Worm (Caenorhabditis elegans) whole organism, L2 larva: ENCODE results near the gene srh-279.

Experiments used
- C34F6.9 ChIP-seq: fragments of 150-350 bp; optimal IDR thresholded peaks from 2 replicates; lab custom pipeline; 2014; ENCODE audit warnings: missing biosample characterization, missing genetic modification characterization
- F13H6.1 ChIP-seq: sonication (generic microtip); optimal IDR thresholded peaks from 2 replicates; lab custom pipeline; 2016; ENCODE audit warnings: missing genetic modification characterization, missing compliant biosample characterization
- R02D3.7 ChIP-seq: fragments of 150-350 bp; optimal IDR thresholded peaks from 2 replicates; lab custom pipeline; 2014; ENCODE audit warnings: missing biosample characterization, missing genetic modification characterization
- Y55F3AM.14 ChIP-seq: fragments of 200-800 bp; sonication (Bioruptor generic); optimal IDR thresholded peaks from 2 replicates; lab custom pipeline; 2018; ENCODE audit warnings: mild to moderate bottlenecking, missing genetic modification characterization, missing compliant biosample characterization
- ZK546.5 ChIP-seq: sonication (generic microtip); optimal IDR thresholded peaks from 2 replicates; lab custom pipeline; 2017; ENCODE audit warnings: missing biosample characterization, missing genetic modification characterization
- aly-2 ChIP-seq: fragments of 150-350 bp; optimal IDR thresholded peaks from 2 replicates; lab custom pipeline; 2014; ENCODE audit warnings: missing biosample characterization, missing genetic modification characterization
- ama-1 ChIP-seq: fragments of 150-350 bp; optimal IDR thresholded peaks from 2 replicates; lab custom pipeline; 2018; ENCODE audit warnings: inconsistent platforms
- ceh-16 ChIP-seq: fragments of 150-350 bp; optimal IDR thresholded peaks from 2 replicates; lab custom pipeline; 2014; ENCODE audit warnings: missing biosample characterization, missing genetic modification characterization
- ceh-82 ChIP-seq: fragments of 150-350 bp; optimal IDR thresholded peaks from 2 replicates; lab custom pipeline; 2014; ENCODE audit warnings: missing biosample characterization, missing genetic modification characterization
- crh-2 ChIP-seq: sonication (generic microtip); optimal IDR thresholded peaks from 2 replicates; lab custom pipeline; 2017; ENCODE audit warnings: missing biosample characterization, missing genetic modification characterization
- dmd-4 ChIP-seq: sonication (generic microtip); optimal IDR thresholded peaks from 2 replicates; lab custom pipeline; 2017; ENCODE audit warnings: missing biosample characterization, missing genetic modification characterization
- fos-1 ChIP-seq: fragments of 150-350 bp; optimal IDR thresholded peaks from 2 replicates; lab custom pipeline; 2014; ENCODE audit warnings: missing biosample characterization, missing genetic modification characterization
- gmeb-1 ChIP-seq: fragments of 150-350 bp; optimal IDR thresholded peaks from 2 replicates; lab custom pipeline; 2014; ENCODE audit warnings: missing biosample characterization, missing genetic modification characterization
- lin-13 ChIP-seq: fragments of 150-350 bp; optimal IDR thresholded peaks from 2 replicates; lab custom pipeline; 2014; ENCODE audit warnings: missing biosample characterization, missing genetic modification reagents, missing genetic modification characterization
- lin-39 ChIP-seq: fragments of 150-350 bp; optimal IDR thresholded peaks from 2 replicates; lab custom pipeline; 2014; ENCODE audit warnings: missing biosample characterization, missing genetic modification reagents, missing genetic modification characterization
- mbf-1 ChIP-seq: sonication (generic microtip); optimal IDR thresholded peaks from 2 replicates; lab custom pipeline; 2017; ENCODE audit warnings: missing biosample characterization, missing genetic modification characterization
- mdl-1 ChIP-seq, 2 experiments: fragments of 150-350 bp in 1 of 2; sonication (generic microtip) in 1 of 2; optimal IDR thresholded peaks; 2 replicates each; lab custom pipeline; 2017; ENCODE audit warnings: missing biosample characterization in 2 of 2, missing genetic modification characterization in 2 of 2
- nhr-10 ChIP-seq: sonication (generic microtip); optimal IDR thresholded peaks from 2 replicates; lab custom pipeline; 2017; ENCODE audit warnings: missing biosample characterization, missing genetic modification characterization
- nhr-11 ChIP-seq: fragments of 150-350 bp; optimal IDR thresholded peaks from 2 replicates; lab custom pipeline; 2014; ENCODE audit warnings: missing biosample characterization, missing genetic modification characterization
- nhr-12 ChIP-seq: fragments of 150-350 bp; optimal IDR thresholded peaks from 2 replicates; lab custom pipeline; 2014; ENCODE audit warnings: missing biosample characterization, missing genetic modification characterization
- nhr-129 ChIP-seq: fragments of 150-350 bp; optimal IDR thresholded peaks from 2 replicates; lab custom pipeline; 2014; ENCODE audit warnings: missing biosample characterization, missing genetic modification characterization
- nhr-21 ChIP-seq: fragments of 150-350 bp; optimal IDR thresholded peaks from 2 replicates; lab custom pipeline; 2014; ENCODE audit warnings: missing biosample characterization, missing genetic modification characterization
- nhr-237 ChIP-seq: fragments of 150-350 bp; optimal IDR thresholded peaks from 2 replicates; lab custom pipeline; 2014; ENCODE audit warnings: missing biosample characterization, missing genetic modification characterization
- nhr-6 ChIP-seq: fragments of 150-350 bp; optimal IDR thresholded peaks from 2 replicates; lab custom pipeline; 2014; ENCODE audit warnings: missing biosample characterization, missing genetic modification characterization
- nhr-77 ChIP-seq: fragments of 150-350 bp; optimal IDR thresholded peaks from 2 replicates; lab custom pipeline; 2014; ENCODE audit warnings: missing biosample characterization, missing genetic modification characterization
- peb-1 ChIP-seq: fragments of 150-350 bp; optimal IDR thresholded peaks from 2 replicates; lab custom pipeline; 2014; ENCODE audit warnings: missing biosample characterization, missing genetic modification characterization
- skn-1 ChIP-seq: sonication (generic microtip); optimal IDR thresholded peaks from 2 replicates; lab custom pipeline; 2017; ENCODE audit warnings: missing biosample characterization, missing genetic modification characterization
- sma-3 ChIP-seq: sonication (generic microtip); optimal IDR thresholded peaks from 2 replicates; lab custom pipeline; 2016; ENCODE audit warnings: missing genetic modification reagents, missing genetic modification characterization, missing compliant biosample characterization
- snpc-4 ChIP-seq: fragments of 150-350 bp; optimal IDR thresholded peaks from 2 replicates; lab custom pipeline; 2014; ENCODE audit warnings: missing biosample characterization, missing genetic modification characterization
- unc-55 ChIP-seq: fragments of 150-350 bp; sonication (generic microtip); optimal IDR thresholded peaks from 3 replicates; lab custom pipeline; 2014; ENCODE audit warnings: missing biosample characterization, missing genetic modification reagents, missing genetic modification characterization
- unc-62 ChIP-seq: fragments of 150-350 bp; optimal IDR thresholded peaks from 2 replicates; lab custom pipeline; 2014; ENCODE audit warnings: missing biosample characterization, missing genetic modification reagents, missing genetic modification characterization
- ztf-1 ChIP-seq: fragments of 200-800 bp; sonication (Bioruptor generic); conservative IDR thresholded peaks from 2 replicates; pipeline ENCODE4 v1.3.6; 2022; ENCODE audit warnings: missing genetic modification characterization, missing compliant biosample characterization
- ztf-11 ChIP-seq: sonication (generic microtip); optimal IDR thresholded peaks from 2 replicates; lab custom pipeline; 2017; ENCODE audit warnings: missing biosample characterization, missing genetic modification characterization
- ztf-4 ChIP-seq: fragments of 150-350 bp; optimal IDR thresholded peaks from 2 replicates; lab custom pipeline; 2014; ENCODE audit warnings: missing biosample characterization, missing genetic modification characterization

The srh-279 gene

ce11 chrV:16174109-16174508 is 18.1 kb upstream of the srh-279 start:
- TF ChIP-seq ztf-4 (tag; lab: Kevin White, UChicago) (no peak), fos-1 (peak; percentile 35)

ce11 chrV:16175227-16175626 is 17.0 kb upstream of the srh-279 start:
- TF ChIP-seq fos-1 (peak; percentile 65), ceh-16 (tag; lab: Kevin White, UChicago) (no peak)

DNA sequence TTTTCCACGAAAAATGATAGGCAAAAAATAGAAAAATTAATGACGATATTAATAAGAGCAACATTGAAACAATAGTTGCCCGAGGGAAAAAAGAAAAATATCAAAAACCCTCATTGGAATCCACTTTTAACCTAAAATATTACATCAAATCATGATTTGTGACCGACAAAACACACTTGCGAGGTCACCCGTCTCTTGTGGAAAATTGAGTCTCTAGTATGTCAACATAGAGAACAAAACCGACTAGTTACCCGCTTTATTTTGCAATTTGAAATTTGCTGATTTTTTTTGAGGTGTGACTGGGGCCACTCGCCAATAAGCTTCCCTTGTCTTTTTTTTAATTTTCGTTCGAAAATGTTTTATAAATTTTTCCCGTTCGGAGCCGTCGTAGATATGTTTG is 16.5 kb upstream of the srh-279 start, which contains the start of gene cyp-33D1:
TSS of gene cyp-33D1 (minus strand) at position 101 of the 400 bp plus-strand sequence.
- TF ChIP-seq sma-3 (GFP tag; lab: Kevin White, UChicago): no peak
- TF ChIP-seq Y55F3AM.14 (GFP tag; lab: Kevin White, UChicago): no peak
- no peak for TF ChIP-seq ztf-1 (GFP tag; lab: Robert Waterston, UW)
- no peak for TF ChIP-seq dmd-4 (tag; lab: Kevin White, UChicago)
- TF ChIP-seq ztf-4 (tag; lab: Kevin White, UChicago): no peak
- TF ChIP-seq nhr-21 (tag; lab: Kevin White, UChicago): no peak
- TF ChIP-seq mdl-1 (tag; optimal IDR thresholded peaks at IDR 0.05; lab: Kevin White, UChicago): no peak
- no peak for TF ChIP-seq unc-62 (GFP tag; lab: Kevin White, UChicago)
- no peak for TF ChIP-seq crh-2 (tag; lab: Kevin White, UChicago)
- no peak for TF ChIP-seq gmeb-1
- TF ChIP-seq skn-1 (tag; lab: Kevin White, UChicago): no peak
- no peak for TF ChIP-seq nhr-237 (tag; lab: Kevin White, UChicago)
- no peak for TF ChIP-seq nhr-10
- TF ChIP-seq, all 48 proteins: peak for 0

- TF ChIP-seq ZK546.5 (tag; lab: Kevin White, UChicago) (no peak), nhr-77 (no peak)
- TF ChIP-seq, all 48 proteins: peak for 0
These were observed 11.9 kb upstream of the srh-279 start, which contains the start of gene str-106 for ce11 chrV:16180350-16180749. Gene str-106, plus strand, starts transcription at chrV:16180650.

DNA sequence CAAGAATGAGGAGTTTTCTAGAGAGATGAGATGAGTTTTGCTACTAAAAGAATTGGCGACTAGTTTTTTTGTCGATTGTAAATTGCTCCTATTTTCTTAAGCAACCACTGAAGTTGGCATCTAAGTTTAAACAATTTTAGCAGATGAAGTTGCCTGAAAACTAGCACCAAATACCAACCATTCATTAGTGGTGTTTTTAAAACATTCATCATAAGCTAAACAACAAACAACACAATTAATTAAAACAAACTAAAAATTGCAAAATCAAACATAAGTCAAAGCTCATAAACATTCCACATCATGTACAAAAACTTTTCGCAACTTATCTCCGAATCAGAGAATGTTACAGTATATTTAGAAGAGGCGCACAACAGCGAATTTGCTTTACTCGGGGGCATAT is 10.1 kb upstream of the srh-279 start, which contains the start of gene srz-13:
TSS of gene srz-13 (plus strand) at position 301 of the 400 bp plus-strand sequence.
- TF ChIP-seq R02D3.7 (tag; lab: Kevin White, UChicago): no peak
- no peak for TF ChIP-seq aly-2 (tag; lab: Kevin White, UChicago)
- no peak for TF ChIP-seq lin-39
- TF ChIP-seq nhr-12 (tag; lab: Kevin White, UChicago): no peak
- no peak for TF ChIP-seq ztf-11 (tag; lab: Kevin White, UChicago)
- no peak for TF ChIP-seq ama-1
- TF ChIP-seq nhr-11 (tag; lab: Kevin White, UChicago): no peak
- no peak for TF ChIP-seq unc-55 (GFP tag; lab: Kevin White, UChicago)
- no peak for TF ChIP-seq snpc-4 (tag; lab: Kevin White, UChicago)

ce11 chrV:16182918-16183317 is 9.3 kb upstream of the srh-279 start, which contains the start of gene srh-277:
Gene srh-277, plus strand, starts transcription at chrV:16183218.
- TF ChIP-seq nhr-237 (tag; lab: Kevin White, UChicago) (no peak), fos-1 (no peak), nhr-21 (tag; lab: Kevin White, UChicago) (no peak), nhr-11 (tag; lab: Kevin White, UChicago) (no peak), C34F6.9 (tag; lab: Kevin White, UChicago) (no peak), lin-13 (GFP tag; lab: Kevin White, UChicago) (no peak), aly-2 (tag; lab: Kevin White, UChicago) (no peak), snpc-4 (tag; lab: Kevin White, UChicago) (no peak), nhr-129 (tag; lab: Kevin White, UChicago) (no peak), skn-1 (tag; lab: Kevin White, UChicago) (no peak), dmd-4 (tag; lab: Kevin White, UChicago) (no peak), peb-1 (tag; lab: Kevin White, UChicago) (no peak), nhr-12 (tag; lab: Kevin White, UChicago) (no peak)

- TF ChIP-seq dmd-4 (tag; lab: Kevin White, UChicago) (no peak), mdl-1 (tag; optimal IDR thresholded peaks at IDR 0.05; lab: Kevin White, UChicago) (no peak), gmeb-1 (no peak), Y55F3AM.14 (GFP tag; lab: Kevin White, UChicago) (no peak), nhr-6 (tag; lab: Kevin White, UChicago) (no peak), unc-55 (GFP tag; lab: Kevin White, UChicago) (no peak), ceh-82 (tag; lab: Kevin White, UChicago) (no peak), fos-1 (no peak), lin-13 (GFP tag; lab: Kevin White, UChicago) (no peak), snpc-4 (tag; lab: Kevin White, UChicago) (no peak), mbf-1 (tag; lab: Kevin White, UChicago) (no peak), F13H6.1 (tag; lab: Kevin White, UChicago) (no peak), nhr-10 (no peak)
- TF ChIP-seq, all 48 proteins: peak for 0
These were observed 8.9 kb upstream of the srh-279 start, which contains the start of gene srz-14 for ce11 chrV:16183357-16183756. Gene srz-14, plus strand, starts transcription at chrV:16183657.
